1 fruit fly cellular context compared by ENCODE assay signal in the genomic region with DNA sequence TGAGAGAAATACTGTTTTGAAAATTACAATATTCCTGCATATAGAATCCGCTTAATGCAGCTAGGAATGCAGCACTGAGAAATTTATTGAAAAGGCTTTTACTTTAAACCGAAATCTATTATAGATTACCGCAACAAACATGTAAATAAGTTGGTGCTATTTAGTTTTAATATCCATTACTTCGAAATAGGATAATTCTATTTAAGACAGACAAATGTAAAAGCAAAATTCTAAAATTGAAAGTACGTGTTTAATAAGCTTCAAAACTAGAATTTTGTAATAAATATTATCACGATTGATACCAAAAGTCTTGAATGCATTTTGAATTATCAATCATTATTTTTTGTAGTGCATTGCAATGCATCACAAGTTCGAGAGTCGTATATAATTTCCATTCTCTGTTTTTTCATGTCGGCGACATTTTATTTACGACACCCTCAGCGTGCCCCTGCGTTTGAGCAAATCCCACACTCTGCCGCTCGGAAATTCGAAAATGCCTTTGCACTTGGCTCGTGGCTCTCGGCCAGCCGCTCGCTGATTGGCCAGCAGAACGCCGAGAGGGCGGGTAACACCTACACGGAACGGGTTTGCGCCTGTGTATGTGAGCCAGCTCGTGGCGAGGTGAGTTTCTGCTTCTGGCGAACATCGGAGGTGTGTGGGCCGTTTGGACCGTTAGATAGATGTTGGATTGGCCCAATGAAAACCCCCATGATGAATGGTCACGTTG.
TF ChIP-seq lines count a peak whose summit lies in the region.

No protein-coding gene starts in this region.

TF ChIP-seq in whole organism, embryonic, 481 proteins besides CTCF, POLR2A, EP300 and RAD21 (continued from another document):
- no peak for TF ChIP-seq sqz (GFP tag; optimal IDR thresholded peaks at IDR 0.05; lab: Kevin White, UChicago)
- TF ChIP-seq Nf-YA (GFP tag; IDR thresholded peaks at IDR 0.05; lab: Robert Waterston, UW), result peak; percentile 81; the same call in 1 of the 2 replicates
- TF ChIP-seq CG14710 (tag; optimal IDR thresholded peaks at IDR 0.05; lab: Kevin White, UChicago), result peak; percentile 76
- TF ChIP-seq CG10267 (tag; optimal IDR thresholded peaks at IDR 0.05; lab: Kevin White, UChicago), result peak; percentile 56
- peak; percentile 98 for TF ChIP-seq Nf-YB (GFP tag; optimal IDR thresholded peaks at IDR 0.05; lab: Kevin White, UChicago)
- no peak for TF ChIP-seq CG7928 (GFP tag; optimal IDR thresholded peaks at IDR 0.05; lab: Kevin White, UChicago)
- TF ChIP-seq pan (optimal IDR thresholded peaks at IDR 0.05; lab: Kevin White, UChicago), result no peak
- TF ChIP-seq pan (GFP tag; optimal IDR thresholded peaks at IDR 0.05 in 1 of 2, IDR thresholded peaks at IDR 0.05 in 1 of 2), result peak in 1 of 2 experiments; percentile 16
- no peak for TF ChIP-seq unpg (GFP tag; optimal IDR thresholded peaks at IDR 0.05; lab: Kevin White, UChicago)
- peak; percentile 16 for TF ChIP-seq Oli (tag; optimal IDR thresholded peaks at IDR 0.05; lab: Kevin White, UChicago)
- peak in 1 of 2 experiments; percentile 18 for TF ChIP-seq bsh (GFP tag; optimal IDR thresholded peaks at IDR 0.05; lab: Kevin White, UChicago)
- TF ChIP-seq jing (GFP tag; optimal IDR thresholded peaks at IDR 0.05; lab: Kevin White, UChicago), result peak; percentile 10
- peak; percentile 40; the same call in 1 of the 2 replicates for TF ChIP-seq Xrp1 (GFP tag; IDR thresholded peaks at IDR 0.05; lab: Robert Waterston, UW)
- TF ChIP-seq hkb (optimal IDR thresholded peaks at IDR 0.05; lab: Kevin White, UChicago), result no peak
- TF ChIP-seq hkb (GFP tag; IDR thresholded peaks at IDR 0.05; lab: Robert Waterston, UW), result no peak
- TF ChIP-seq CG15696 (tag; optimal IDR thresholded peaks at IDR 0.05; lab: Kevin White, UChicago), result peak; percentile 57
- no peak for TF ChIP-seq CG12236 (GFP tag; optimal IDR thresholded peaks at IDR 0.05; lab: Kevin White, UChicago)
- peak; percentile 69 for TF ChIP-seq CG9727 (GFP tag; optimal IDR thresholded peaks at IDR 0.05; lab: Kevin White, UChicago)
- peak; percentile 62 for TF ChIP-seq CG10979 (tag; optimal IDR thresholded peaks at IDR 0.05; lab: Kevin White, UChicago)
- peak; percentile 67 for TF ChIP-seq phol (tag; optimal IDR thresholded peaks at IDR 0.05; lab: Kevin White, UChicago)
- peak; percentile 52 for TF ChIP-seq dmrt99B (tag; optimal IDR thresholded peaks at IDR 0.05; lab: Kevin White, UChicago)
- TF ChIP-seq CG30020 (tag; optimal IDR thresholded peaks at IDR 0.05; lab: Kevin White, UChicago), result no peak
- TF ChIP-seq CG10321 (GFP tag; IDR thresholded peaks at IDR 0.05; lab: Robert Waterston, UW), result no peak
- TF ChIP-seq CG6813 (GFP tag; optimal IDR thresholded peaks at IDR 0.05; lab: Kevin White, UChicago), result no peak
- no peak for TF ChIP-seq CG10654 (GFP tag; optimal IDR thresholded peaks at IDR 0.05; lab: Kevin White, UChicago)
- peak; percentile 70 for TF ChIP-seq CG2712 (tag; optimal IDR thresholded peaks at IDR 0.05; lab: Kevin White, UChicago)
- TF ChIP-seq gem (tag; optimal IDR thresholded peaks at IDR 0.05; lab: Kevin White, UChicago), result peak; percentile 60
- TF ChIP-seq CG17361 (GFP tag; IDR thresholded peaks at IDR 0.05; lab: Robert Waterston, UW), result peak; percentile 85
- TF ChIP-seq gsb-n (tag; optimal IDR thresholded peaks at IDR 0.05; lab: Kevin White, UChicago), result peak; percentile 6
- TF ChIP-seq CG12659 (GFP tag; optimal IDR thresholded peaks at IDR 0.05; lab: Kevin White, UChicago), result no peak
- TF ChIP-seq nmo (GFP tag; optimal IDR thresholded peaks at IDR 0.05; lab: Kevin White, UChicago), result peak; percentile 68
- peak; percentile 47 for TF ChIP-seq CG16815 (GFP tag; optimal IDR thresholded peaks at IDR 0.05; lab: Kevin White, UChicago)
- peak; percentile 98 for TF ChIP-seq Nf-YC (tag; optimal IDR thresholded peaks at IDR 0.05; lab: Kevin White, UChicago)
- TF ChIP-seq CG7839 (tag; optimal IDR thresholded peaks at IDR 0.05; lab: Kevin White, UChicago), result peak; percentile 29
- no peak for TF ChIP-seq sens-2 (GFP tag; IDR thresholded peaks at IDR 0.05; lab: Robert Waterston, UW)
- no peak for TF ChIP-seq CG11696 (GFP tag; IDR thresholded peaks at IDR 0.05; lab: Robert Waterston, UW)
- TF ChIP-seq CG13775 (GFP tag; optimal IDR thresholded peaks at IDR 0.05; lab: Kevin White, UChicago), result peak; percentile 42
- TF ChIP-seq slbo (GFP tag; IDR thresholded peaks at IDR 0.05; lab: Robert Waterston, UW), result no peak
- TF ChIP-seq CG17186 (GFP tag; optimal IDR thresholded peaks at IDR 0.05; lab: Kevin White, UChicago), result no peak
- no peak for TF ChIP-seq CG1792 (GFP tag; optimal IDR thresholded peaks at IDR 0.05; lab: Kevin White, UChicago)
- TF ChIP-seq cad (GFP tag; optimal IDR thresholded peaks at IDR 0.05; lab: Kevin White, UChicago), result peak; percentile 57
- no peak for TF ChIP-seq ac (GFP tag; optimal IDR thresholded peaks at IDR 0.05; lab: Kevin White, UChicago)
- peak; percentile 81 for TF ChIP-seq cg (GFP tag; optimal IDR thresholded peaks at IDR 0.05; lab: Kevin White, UChicago)
- TF ChIP-seq zen (tag; optimal IDR thresholded peaks at IDR 0.05; lab: Kevin White, UChicago), result peak; percentile 2
- TF ChIP-seq chn (GFP tag; optimal IDR thresholded peaks at IDR 0.05; lab: Kevin White, UChicago), result peak; percentile 2
- peak; percentile 32; the same call in 1 of the 2 replicates for TF ChIP-seq rib (GFP tag; IDR thresholded peaks at IDR 0.05; lab: Robert Waterston, UW)
- no peak for TF ChIP-seq bowl (GFP tag; IDR thresholded peaks at IDR 0.05; lab: Robert Waterston, UW)
- TF ChIP-seq slp2 (GFP tag; optimal IDR thresholded peaks at IDR 0.05; lab: Kevin White, UChicago), result peak; percentile 5
- peak; percentile 42 for TF ChIP-seq zf30C (GFP tag; optimal IDR thresholded peaks at IDR 0.05; lab: Kevin White, UChicago)
- no peak for TF ChIP-seq sc (optimal IDR thresholded peaks at IDR 0.05; lab: Kevin White, UChicago)
- TF ChIP-seq sc (GFP tag; optimal IDR thresholded peaks at IDR 0.05; lab: Kevin White, UChicago), result peak; percentile 30
- TF ChIP-seq HLH54F (GFP tag; optimal IDR thresholded peaks at IDR 0.05; lab: Kevin White, UChicago), result no peak
- TF ChIP-seq prd (optimal IDR thresholded peaks at IDR 0.05; lab: Kevin White, UChicago), result no peak
- TF ChIP-seq prd (GFP tag; IDR thresholded peaks at IDR 0.05; lab: Robert Waterston, UW), result peak; percentile 13; the same call in 1 of the 3 replicates
- peak; percentile 22 for TF ChIP-seq tio (GFP tag; optimal IDR thresholded peaks at IDR 0.05; lab: Kevin White, UChicago)
- peak; percentile 49 for TF ChIP-seq Sox100B (GFP tag; optimal IDR thresholded peaks at IDR 0.05; lab: Kevin White, UChicago)
- no peak for TF ChIP-seq D (optimal IDR thresholded peaks at IDR 0.05; lab: Kevin White, UChicago)
- TF ChIP-seq D (GFP tag; optimal IDR thresholded peaks at IDR 0.05; lab: Kevin White, UChicago), result peak; percentile 64
- no peak for TF ChIP-seq pb (GFP tag; optimal IDR thresholded peaks at IDR 0.05; lab: Kevin White, UChicago)
- TF ChIP-seq CG4404 (GFP tag; IDR thresholded peaks at IDR 0.05; lab: Robert Waterston, UW), result peak; percentile 46
- peak; percentile 10 for TF ChIP-seq CG4424 (GFP tag; optimal IDR thresholded peaks at IDR 0.05; lab: Kevin White, UChicago)
- peak; percentile 59 for TF ChIP-seq CG6254 (GFP tag; optimal IDR thresholded peaks at IDR 0.05; lab: Kevin White, UChicago)
- peak; percentile 35 for TF ChIP-seq CG17829 (tag; optimal IDR thresholded peaks at IDR 0.05; lab: Kevin White, UChicago)
- TF ChIP-seq CG11093 (GFP tag; IDR thresholded peaks at IDR 0.05; lab: Robert Waterston, UW), result no peak
- no peak for TF ChIP-seq inv (GFP tag; IDR thresholded peaks at IDR 0.05; lab: Robert Waterston, UW; ENCODE audit: partially characterized antibody)
- no peak for TF ChIP-seq CG10209 (GFP tag; optimal IDR thresholded peaks at IDR 0.05; lab: Kevin White, UChicago)
- TF ChIP-seq chinmo (GFP tag; IDR thresholded peaks at IDR 0.05; lab: Robert Waterston, UW; ENCODE audit: partially characterized antibody), result peak; percentile 49; the same call in 1 of the 4 replicates
- TF ChIP-seq tin (GFP tag; optimal IDR thresholded peaks at IDR 0.05; lab: Kevin White, UChicago), result peak; percentile 10
- TF ChIP-seq luna (GFP tag; optimal IDR thresholded peaks at IDR 0.05; lab: Kevin White, UChicago), result no peak
- TF ChIP-seq sr (GFP tag; IDR thresholded peaks at IDR 0.05; lab: Robert Waterston, UW), result peak; percentile 90
- peak; percentile 34 for TF ChIP-seq CG8924 (tag; optimal IDR thresholded peaks at IDR 0.05; lab: Kevin White, UChicago)
- TF ChIP-seq CG6654 (GFP tag; optimal IDR thresholded peaks at IDR 0.05; lab: Kevin White, UChicago), result peak; percentile 25
- peak; percentile 72 for TF ChIP-seq nerfin-1 (tag; optimal IDR thresholded peaks at IDR 0.05; lab: Kevin White, UChicago)
- no peak for TF ChIP-seq CG2129 (GFP tag; IDR thresholded peaks at IDR 0.05; lab: Robert Waterston, UW; ENCODE audit: partially characterized antibody)
- no peak for TF ChIP-seq CG2889 (GFP tag; IDR thresholded peaks at IDR 0.05; lab: Robert Waterston, UW)
- peak; percentile 40 for TF ChIP-seq Med (GFP tag; lab: Kevin White, UChicago)
- peak; percentile 48 for TF ChIP-seq CG6689 (GFP tag; IDR thresholded peaks at IDR 0.05; lab: Robert Waterston, UW)
- TF ChIP-seq lab (GFP tag; optimal IDR thresholded peaks at IDR 0.05; lab: Kevin White, UChicago), result no peak
- TF ChIP-seq crp (GFP tag; optimal IDR thresholded peaks at IDR 0.05; lab: Kevin White, UChicago), result no peak
- peak; percentile 6 for TF ChIP-seq trem (tag; optimal IDR thresholded peaks at IDR 0.05; lab: Kevin White, UChicago)
- no peak for TF ChIP-seq CkIIα-i1 (GFP tag; IDR thresholded peaks at IDR 0.05; lab: Robert Waterston, UW)
- peak; percentile 20 for TF ChIP-seq Sox102F (GFP tag; optimal IDR thresholded peaks at IDR 0.05; lab: Kevin White, UChicago)
- TF ChIP-seq Atf-2 (GFP tag; optimal IDR thresholded peaks at IDR 0.05; lab: Kevin White, UChicago), result no peak
- peak; percentile 84 for TF ChIP-seq CG18262 (tag; optimal IDR thresholded peaks at IDR 0.05; lab: Kevin White, UChicago)
- no peak for TF ChIP-seq CG4360 (GFP tag; IDR thresholded peaks at IDR 0.05; lab: Robert Waterston, UW)
- TF ChIP-seq CG7556 (GFP tag; optimal IDR thresholded peaks at IDR 0.05; lab: Kevin White, UChicago), result peak; percentile 51
- peak; percentile 46 for TF ChIP-seq D19A (tag; optimal IDR thresholded peaks at IDR 0.05; lab: Kevin White, UChicago)
- peak; percentile 3 for TF ChIP-seq Asciz (GFP tag; optimal IDR thresholded peaks at IDR 0.05; lab: Kevin White, UChicago)
- TF ChIP-seq NK7.1 (GFP tag; optimal IDR thresholded peaks at IDR 0.05; lab: Kevin White, UChicago), result no peak
- no peak for TF ChIP-seq vfl (GFP tag; optimal IDR thresholded peaks at IDR 0.05; lab: Kevin White, UChicago)
- TF ChIP-seq CG11504 (tag; optimal IDR thresholded peaks at IDR 0.05; lab: Kevin White, UChicago), result peak; percentile 63
- no peak for TF ChIP-seq CG4617 (GFP tag; optimal IDR thresholded peaks at IDR 0.05; lab: Kevin White, UChicago; ENCODE audit: borderline replicate concordance)
- peak; percentile 20 for TF ChIP-seq HLHmδ (GFP tag; optimal IDR thresholded peaks at IDR 0.05; lab: Kevin White, UChicago)
- 0 out of 2 replicates have a peak, but pooled peaks have one; percentile 11 for TF ChIP-seq sim (GFP tag; IDR thresholded peaks at IDR 0.05; lab: Robert Waterston, UW)
- no peak for TF ChIP-seq NfI (GFP tag; optimal IDR thresholded peaks at IDR 0.05; lab: Kevin White, UChicago)
- no peak for TF ChIP-seq kni (GFP tag; optimal IDR thresholded peaks at IDR 0.05; lab: Kevin White, UChicago)
